Worm (Caenorhabditis elegans): ENCODE results near the gene lin-32.

lin-32 gene

ce11 chrX:2197444-2197843, 32.5 kb downstream of the lin-32 start:
- TF ChIP-seq F26F4.8 (GFP tag; conservative IDR thresholded peaks at IDR 0.05) (no peak), ceh-32 (tag; optimal IDR thresholded peaks at IDR 0.05; ENCODE audit: poor library complexity) (no peak), zfp-2 (tag; optimal IDR thresholded peaks at IDR 0.05) (no peak), snpc-1.2 (GFP tag; IDR thresholded peaks at IDR 0.05) (no peak), gei-8 (GFP tag; optimal IDR thresholded peaks at IDR 0.05) (no peak), mxl-2 (GFP tag; conservative IDR thresholded peaks at IDR 0.05) (no peak), mdt-29 (GFP tag; IDR thresholded peaks at IDR 0.05) (no peak), zag-1 (tag; optimal IDR thresholded peaks at IDR 0.05) (no peak), vab-7 (GFP tag; IDR thresholded peaks at IDR 0.05) (no peak), pqm-1 (tag; optimal IDR thresholded peaks at IDR 0.05) (no peak), dmd-9 (GFP tag; IDR thresholded peaks at IDR 0.05) (no peak), rbr-2 (tag; optimal IDR thresholded peaks at IDR 0.05) (no peak), lin-29 (GFP tag; IDR thresholded peaks at IDR 0.05) (no peak), unc-62 (GFP tag; optimal IDR thresholded peaks at IDR 0.05 in 1 of 2) (no peak), unc-62 (tag; optimal IDR thresholded peaks at IDR 0.05) (no peak)

- TF ChIP-seq skn-1 (tag; optimal IDR thresholded peaks at IDR 0.05) (no peak), egl-43 (GFP tag; IDR thresholded peaks at IDR 0.05) (no peak), ces-1 (GFP tag; optimal IDR thresholded peaks at IDR 0.05) (peak; percentile 92), nhr-237 (tag; optimal IDR thresholded peaks at IDR 0.05) (no peak), ceh-32 (tag; optimal IDR thresholded peaks at IDR 0.05; ENCODE audit: poor library complexity) (peak; percentile 38), nhr-111 (GFP tag; optimal IDR thresholded peaks at IDR 0.05) (no peak), nhr-6 (tag; optimal IDR thresholded peaks at IDR 0.05) (no peak), pha-4 (GFP tag; IDR thresholded peaks at IDR 0.05) (no peak), pha-4 (tag; optimal IDR thresholded peaks at IDR 0.05) (no peak), nhr-102 (tag; optimal IDR thresholded peaks at IDR 0.05) (no peak), unc-62 (GFP tag; optimal IDR thresholded peaks at IDR 0.05 in 1 of 2) (peak in 1 of 2 experiments; percentile 64), unc-62 (tag; optimal IDR thresholded peaks at IDR 0.05) (no peak), fkh-10 (GFP tag; optimal IDR thresholded peaks at IDR 0.05) (peak; percentile 88), rbr-2 (tag; optimal IDR thresholded peaks at IDR 0.05) (peak; percentile 24)
Measured at ce11 chrX:2191925-2192554, 37.9 kb downstream of the lin-32 start, which contains the start of gene gap-1. TSS of gene gap-1 (plus strand) at chrX:2192504.

- no peak for TF ChIP-seq lsy-2 (tag; optimal IDR thresholded peaks at IDR 0.05)
Measured at ce11 chrX:2190740-2191139, 39.2 kb downstream of the lin-32 start.

- TF ChIP-seq ama-1 (optimal IDR thresholded peaks at IDR 0.05) (no peak), hlh-11 (tag; optimal IDR thresholded peaks at IDR 0.05) (peak; percentile 37)
Measured at ce11 chrX:2188885-2189284, 41.0 kb downstream of the lin-32 start.

- TF ChIP-seq attf-4 (tag; optimal IDR thresholded peaks at IDR 0.05): no peak
- no peak for TF ChIP-seq zfp-2 (tag; optimal IDR thresholded peaks at IDR 0.05)
- no peak for TF ChIP-seq dmd-8 (GFP tag; IDR thresholded peaks at IDR 0.05)
- no peak for TF ChIP-seq nhr-237 (tag; optimal IDR thresholded peaks at IDR 0.05)
- TF ChIP-seq hlh-30 (tag; optimal IDR thresholded peaks at IDR 0.05; ENCODE audit: insufficient read depth): no peak
- no peak for TF ChIP-seq nhr-6 (tag; optimal IDR thresholded peaks at IDR 0.05)
- no peak for TF ChIP-seq ZK546.5 (tag; optimal IDR thresholded peaks at IDR 0.05)
- TF ChIP-seq gei-8 (GFP tag; optimal IDR thresholded peaks at IDR 0.05): no peak
- no peak for TF ChIP-seq snpc-4 (tag; optimal IDR thresholded peaks at IDR 0.05)
- no peak for TF ChIP-seq rbr-2 (tag; optimal IDR thresholded peaks at IDR 0.05)
Measured at ce11 chrX:2180588-2180987, 49.3 kb downstream of the lin-32 start, which contains the start of gene F48B9.1. TSS of gene F48B9.1 (plus strand) at chrX:2180888.
